Fruit fly (Drosophila melanogaster) whole organism, prepupa: ENCODE data around the gene CG17141.

Source experiments
- CG11294 ChIP-seq: fragments of 200-800 bp; sonication (Bioruptor generic); IDR thresholded peaks from 2 replicates; pipeline ENCODE4 v1.3.6; 2022; ENCODE audit warnings: missing biosample characterization, missing genetic modification characterization
- CG16779 ChIP-seq: fragments of 200-800 bp; sonication (Bioruptor generic); optimal IDR thresholded peaks from 3 replicates; lab custom pipeline; 2017; ENCODE audit warnings: missing biosample characterization, mild to moderate bottlenecking, missing genetic modification characterization
- CG3032 ChIP-seq: fragments of 200-800 bp; optimal IDR thresholded peaks from 2 replicates; lab custom pipeline; 2019; ENCODE audit warnings: missing biosample characterization, mild to moderate bottlenecking, missing genetic modification characterization, moderate library complexity
- CG34406 ChIP-seq: fragments of 200-800 bp; sonication (Bioruptor generic); optimal IDR thresholded peaks from 3 replicates; lab custom pipeline; 2016; ENCODE audit warnings: missing biosample characterization, missing genetic modification characterization
- Eip93F ChIP-seq: fragments of 200-800 bp; sonication (Bioruptor generic); optimal IDR thresholded peaks from 2 replicates; lab custom pipeline; 2016; ENCODE audit warnings: missing biosample characterization, mild to moderate bottlenecking, missing genetic modification characterization
- Ets96B ChIP-seq: fragments of 200-800 bp; optimal IDR thresholded peaks from 2 replicates; lab custom pipeline; 2019; ENCODE audit warnings: missing biosample characterization, mild to moderate bottlenecking, missing genetic modification characterization, moderate library complexity
- Sox102F ChIP-seq: fragments of 200-800 bp; sonication (Bioruptor generic); optimal IDR thresholded peaks from 2 replicates; lab custom pipeline; 2016; ENCODE audit warnings: missing biosample characterization, mild to moderate bottlenecking, missing genetic modification characterization
- Sox14 ChIP-seq: fragments of 200-800 bp; sonication (Bioruptor generic); optimal IDR thresholded peaks from 3 replicates; lab custom pipeline; 2016; ENCODE audit warnings: missing biosample characterization, missing genetic modification characterization

- no peak for TF ChIP-seq CG34406 (GFP tag; lab: Kevin White, UChicago)
- no peak for TF ChIP-seq Sox102F (GFP tag; lab: Kevin White, UChicago)
- no peak for TF ChIP-seq Eip93F (GFP tag; lab: Kevin White, UChicago)
- no peak for TF ChIP-seq Ets96B (tag; lab: Kevin White, UChicago)
- no peak for TF ChIP-seq CG3032
- no peak for TF ChIP-seq Sox14 (GFP tag; lab: Kevin White, UChicago)
- no peak for TF ChIP-seq CG16779
- no peak for TF ChIP-seq CG11294 (GFP tag; lab: Robert Waterston, UW)
Observed at dm6 chr3R:22719607-22719949, 27.8 kb downstream of the CG17141 start.
